Fruit fly (Drosophila melanogaster): ENCODE measurements around the gene CG31769.
A peak's percentile ranks its signal among the peaks of the same experiment; 100 is the strongest.

Gene CG31769

dm6 chr2L:14103790-14104189, 6.7 kb downstream of the CG31769 start, which contains the start of gene CG46301:
CG46301 (plus strand) TSS chr2L:14104090.
- 0 out of 3 replicates have a peak, but pooled peaks have one; percentile 20 for TF ChIP-seq CG11456 (GFP tag; IDR thresholded peaks at IDR 0.05)
- TF ChIP-seq eve (GFP tag; optimal IDR thresholded peaks at IDR 0.05) = no peak

DNA sequence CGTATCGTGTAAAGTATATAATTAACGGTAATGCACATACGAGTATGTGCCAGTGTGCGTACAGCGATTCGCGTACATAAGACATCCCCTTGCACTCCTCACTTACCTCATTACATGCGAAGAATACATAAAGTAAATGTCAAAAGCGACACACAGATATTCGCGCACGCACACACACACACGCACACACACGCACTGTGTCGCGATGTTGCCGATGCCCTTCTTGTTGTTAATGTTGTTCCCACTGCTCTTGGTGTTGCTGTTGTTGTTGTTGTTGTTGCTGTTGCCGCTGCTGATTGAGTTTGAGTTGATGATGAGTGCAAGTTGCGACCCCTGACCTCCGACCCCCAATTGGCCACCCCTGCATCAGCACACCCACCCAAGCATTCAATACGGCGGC, 14.9 kb downstream of the CG31769 start:
- peak; percentile 13; the same call in 1 of the 2 replicates for TF ChIP-seq bbx (GFP tag; IDR thresholded peaks at IDR 0.05; ENCODE audit: partially characterized antibody)
- no peak for TF ChIP-seq CG6813 (GFP tag; optimal IDR thresholded peaks at IDR 0.05)
- peak; percentile 88 for TF ChIP-seq Hr39 (optimal IDR thresholded peaks at IDR 0.05)
- TF ChIP-seq CG6654 (GFP tag; optimal IDR thresholded peaks at IDR 0.05) = no peak
- no peak for TF ChIP-seq sna (GFP tag; IDR thresholded peaks at IDR 0.05; ENCODE audit: partially characterized antibody)
- no peak for TF ChIP-seq Hr51 (GFP tag; optimal IDR thresholded peaks at IDR 0.05)
- no peak for TF ChIP-seq CG12155 (GFP tag; optimal IDR thresholded peaks at IDR 0.05)
- TF ChIP-seq nerfin-1 (tag; optimal IDR thresholded peaks at IDR 0.05) = peak; percentile 28
- TF ChIP-seq CG2889 (GFP tag; IDR thresholded peaks at IDR 0.05) = no peak
- TF ChIP-seq pros (GFP tag; optimal IDR thresholded peaks at IDR 0.05) = peak; percentile 34
- peak; percentile 22 for TF ChIP-seq cg (GFP tag; optimal IDR thresholded peaks at IDR 0.05)

dm6 chr2L:14094606-14095005, 15.9 kb downstream of the CG31769 start:
- TF ChIP-seq CG13123 (GFP tag; optimal IDR thresholded peaks at IDR 0.05) (no peak), CG7928 (GFP tag; optimal IDR thresholded peaks at IDR 0.05) (no peak), Hey (tag; optimal IDR thresholded peaks at IDR 0.05) (no peak), Dek (tag; optimal IDR thresholded peaks at IDR 0.05) (no peak), grau (tag; optimal IDR thresholded peaks at IDR 0.05) (no peak), CG11093 (GFP tag; IDR thresholded peaks at IDR 0.05) (0 out of 3 replicates have a peak, but pooled peaks have one; percentile 26), CG17912 (GFP tag; optimal IDR thresholded peaks at IDR 0.05) (peak; percentile 12), CG10565 (GFP tag; optimal IDR thresholded peaks at IDR 0.05) (no peak), dpn (GFP tag; optimal IDR thresholded peaks at IDR 0.05) (peak; percentile 54 to 73), CG17612 (GFP tag; IDR thresholded peaks at IDR 0.05) (peak; percentile 5; the same call in 1 of the 2 replicates), mirr (GFP tag; optimal IDR thresholded peaks at IDR 0.05) (no peak), CG4404 (GFP tag; IDR thresholded peaks at IDR 0.05) (peak; percentile 15; the same call in 1 of the 2 replicates), CG43689 (GFP tag; IDR thresholded peaks at IDR 0.05) (no peak), CG15601 (tag; optimal IDR thresholded peaks at IDR 0.05) (no peak), sr (GFP tag; IDR thresholded peaks at IDR 0.05) (no peak), CG14050 (GFP tag; IDR thresholded peaks at IDR 0.05) (no peak; the same call in 2 of the 3 replicates), Sry-δ (GFP tag; optimal IDR thresholded peaks at IDR 0.05) (no peak), HLH3B (GFP tag; IDR thresholded peaks at IDR 0.05) (no peak; the same call in 1 of the 2 replicates), vvl (GFP tag; IDR thresholded peaks at IDR 0.05) (no peak), CG6272 (GFP tag; IDR thresholded peaks at IDR 0.05) (no peak), dimm (GFP tag; IDR thresholded peaks at IDR 0.05) (no peak), Dref (GFP tag; IDR thresholded peaks at IDR 0.05) (peak; percentile 37), Myb (GFP tag; optimal IDR thresholded peaks at IDR 0.05) (peak; percentile 95), Ets97D (GFP tag; optimal IDR thresholded peaks at IDR 0.05) (peak; percentile 58), Doc2 (GFP tag; IDR thresholded peaks at IDR 0.05) (no peak), aop (GFP tag; IDR thresholded peaks at IDR 0.05) (no peak), CG3726 (GFP tag; IDR thresholded peaks at IDR 0.05) (no peak), CG13296 (GFP tag; optimal IDR thresholded peaks at IDR 0.05) (no peak), Jarid2 (GFP tag; optimal IDR thresholded peaks at IDR 0.05) (no peak), CG12155 (GFP tag; optimal IDR thresholded peaks at IDR 0.05) (peak; percentile 44), Hsf (GFP tag; optimal IDR thresholded peaks at IDR 0.05) (peak; percentile 35), disco-r (GFP tag; optimal IDR thresholded peaks at IDR 0.05) (no peak), ab (GFP tag; optimal IDR thresholded peaks at IDR 0.05) (peak; percentile 2), CG33557 (GFP tag; optimal IDR thresholded peaks at IDR 0.05) (no peak), otp (GFP tag; IDR thresholded peaks at IDR 0.05) (no peak), her (GFP tag; optimal IDR thresholded peaks at IDR 0.05) (no peak), Side (GFP tag; optimal IDR thresholded peaks at IDR 0.05) (no peak)

Data from whole organism, embryonic.